Worm (Caenorhabditis elegans) whole organism, young adult: ENCODE measurements around the gene F27C8.2.
A peak's percentile ranks its signal among the peaks of the same experiment; 100 is the strongest.

ENCODE experiments used
- B0035.1 ChIP-seq: sonication (generic microtip); optimal IDR thresholded peaks from 2 replicates; lab custom pipeline; 2016; ENCODE audit warnings: missing genetic modification characterization, mild to moderate bottlenecking, missing compliant biosample characterization, missing genotype, missing genetic modification reagents
- B0261.1 ChIP-seq: sonication (generic microtip); optimal IDR thresholded peaks from 2 replicates; lab custom pipeline; 2016; ENCODE audit warnings: mild to moderate bottlenecking, missing genetic modification characterization, moderate library complexity, missing compliant biosample characterization
- C06A6.2 ChIP-seq: fragments of 200-800 bp; sonication (Bioruptor generic); conservative IDR thresholded peaks from 2 replicates; pipeline ENCODE4 v1.3.6; 2022; ENCODE audit warnings: missing genetic modification characterization, missing compliant biosample characterization
- D2030.7 ChIP-seq: fragments of 200-800 bp; sonication (Bioruptor generic); IDR thresholded peaks from 2 replicates; pipeline ENCODE4 v1.3.6; 2022; ENCODE audit warnings: missing genetic modification reagents, missing genetic modification characterization, missing compliant biosample characterization
- F33H1.4 ChIP-seq: fragments of 200-800 bp; sonication (Bioruptor generic); IDR thresholded peaks from 2 replicates; pipeline ENCODE4 v1.3.6; 2022; ENCODE audit warnings: missing genetic modification reagents, missing genetic modification characterization, missing compliant biosample characterization
- F37B4.10 ChIP-seq: fragments of 200-800 bp; sonication (Bioruptor generic); IDR thresholded peaks from 2 replicates; pipeline ENCODE4 v1.3.6; 2022; ENCODE audit warnings: missing genetic modification characterization, missing compliant biosample characterization
- F49E8.2 ChIP-seq: sonication (generic microtip); optimal IDR thresholded peaks from 3 replicates; lab custom pipeline; 2017; ENCODE audit warnings: missing genetic modification characterization, mild to moderate bottlenecking, missing compliant biosample characterization, antibody characterized with exemption, moderate library complexity; ENCODE audit not compliant: insufficient read depth
- F55B11.4 ChIP-seq: sonication (generic microtip); optimal IDR thresholded peaks from 2 replicates; lab custom pipeline; 2016; ENCODE audit warnings: missing compliant biosample characterization, missing genetic modification characterization, borderline replicate concordance; ENCODE audit not compliant: insufficient read depth
- F57A8.1 ChIP-seq: fragments of 200-800 bp; sonication (Bioruptor generic); optimal IDR thresholded peaks from 2 replicates; lab custom pipeline; 2018; ENCODE audit warnings: mild to moderate bottlenecking, missing genetic modification characterization, moderate library complexity, missing compliant biosample characterization
- F57C9.4 ChIP-seq: sonication (generic microtip); optimal IDR thresholded peaks from 2 replicates; lab custom pipeline; 2017; ENCODE audit warnings: mild to moderate bottlenecking, missing genetic modification characterization, missing compliant biosample characterization
- K11D2.4 ChIP-seq: fragments of 200-800 bp; sonication (Bioruptor generic); IDR thresholded peaks from 2 replicates; pipeline ENCODE4 v1.3.6; 2022; ENCODE audit warnings: missing genetic modification reagents, missing genetic modification characterization, missing compliant biosample characterization
- Y53G8AR.9 ChIP-seq: fragments of 200-800 bp; sonication (Bioruptor generic); conservative IDR thresholded peaks from 2 replicates; pipeline ENCODE4 v1.3.6; 2022; ENCODE audit warnings: missing genetic modification reagents, missing genetic modification characterization, missing compliant biosample characterization
- Y56A3A.18 ChIP-seq: fragments of 200-800 bp; sonication (Bioruptor generic); IDR thresholded peaks from 2 replicates; pipeline ENCODE4 v1.3.6; 2022; ENCODE audit warnings: missing genetic modification reagents, missing genetic modification characterization, missing compliant biosample characterization
- ZK185.1 ChIP-seq: sonication (generic microtip); optimal IDR thresholded peaks from 2 replicates; lab custom pipeline; 2016; ENCODE audit warnings: mild to moderate bottlenecking, missing genetic modification characterization, missing compliant biosample characterization; ENCODE audit not compliant: poor library complexity, severe bottlenecking
- ama-1 ChIP-seq, 3 experiments: fragments of 150-350 bp in 1 of 3; sonication (generic microtip) in 2 of 3; optimal IDR thresholded peaks; 2 replicates each; lab custom pipeline; 2014 to 2018; ENCODE audit warnings: missing biosample characterization in 2 of 3, missing genetic modification characterization in 2 of 3, missing genetic modification reagents in 2 of 3
- aptf-3 ChIP-seq: fragments of 200-800 bp; sonication (Bioruptor generic); IDR thresholded peaks from 2 replicates; pipeline ENCODE4 v1.3.6; 2022; ENCODE audit warnings: missing genetic modification characterization, missing compliant biosample characterization
- attf-5 ChIP-seq: fragments of 200-800 bp; sonication (Bioruptor generic); optimal IDR thresholded peaks from 2 replicates; lab custom pipeline; 2018; ENCODE audit warnings: mild to moderate bottlenecking, missing genetic modification characterization, missing compliant biosample characterization
- attf-6 ChIP-seq: fragments of 200-800 bp; sonication (Bioruptor generic); IDR thresholded peaks from 2 replicates; pipeline ENCODE4 v1.3.6; 2022; ENCODE audit warnings: missing genetic modification reagents, missing genetic modification characterization, missing compliant biosample characterization
- bed-2 ChIP-seq: fragments of 200-800 bp; sonication (Bioruptor generic); IDR thresholded peaks from 2 replicates; pipeline ENCODE4 v1.3.6; 2022; ENCODE audit warnings: missing genetic modification reagents, missing genetic modification characterization, missing compliant biosample characterization
- cebp-1 ChIP-seq, 2 experiments: fragments of 200-800 bp in 1 of 2; sonication (Bioruptor generic) in 1 of 2; sonication (generic microtip) in 1 of 2; IDR thresholded peaks in 1 of 2; optimal IDR thresholded peaks in 1 of 2; 2 replicates each; pipeline versions ENCODE4 v1.3.6 to Lab custom; 2017 to 2022; ENCODE audit warnings: missing compliant biosample characterization in 2 of 2, missing genetic modification characterization in 2 of 2, mild to moderate bottlenecking in 1 of 2, missing genetic modification reagents in 1 of 2, moderate library complexity in 1 of 2
- cebp-2 ChIP-seq: fragments of 200-800 bp; sonication (Bioruptor generic); IDR thresholded peaks from 2 replicates; pipeline ENCODE4 v1.3.6; 2022; ENCODE audit warnings: missing genetic modification characterization, missing compliant biosample characterization
- ceh-79 ChIP-seq: sonication (generic microtip); optimal IDR thresholded peaks from 2 replicates; lab custom pipeline; 2017; ENCODE audit warnings: mild to moderate bottlenecking, missing genetic modification characterization, missing compliant biosample characterization
- ets-4 ChIP-seq: fragments of 200-800 bp; sonication (Bioruptor generic); optimal IDR thresholded peaks from 2 replicates; lab custom pipeline; 2018; ENCODE audit warnings: mild to moderate bottlenecking, missing genetic modification characterization, missing compliant biosample characterization
- fkh-3 ChIP-seq: sonication (generic microtip); optimal IDR thresholded peaks from 2 replicates; lab custom pipeline; 2016; ENCODE audit warnings: mild to moderate bottlenecking, missing genetic modification characterization, missing compliant biosample characterization
- gei-17 ChIP-seq: fragments of 200-800 bp; sonication (Bioruptor generic); optimal IDR thresholded peaks from 2 replicates; lab custom pipeline; 2018; ENCODE audit warnings: mild to moderate bottlenecking, missing genetic modification characterization, missing compliant biosample characterization
- him-1 ChIP-seq: sonication (generic microtip); optimal IDR thresholded peaks from 2 replicates; lab custom pipeline; 2016; ENCODE audit warnings: missing genotype, missing genetic modification reagents, missing genetic modification characterization, missing compliant biosample characterization
- hlh-12 ChIP-seq: sonication (generic microtip); optimal IDR thresholded peaks from 2 replicates; lab custom pipeline; 2016; ENCODE audit warnings: missing genetic modification characterization, missing compliant biosample characterization
- lin-26 ChIP-seq: fragments of 200-800 bp; sonication (Bioruptor generic); IDR thresholded peaks from 2 replicates; pipeline ENCODE4 v1.3.6; 2022; ENCODE audit warnings: missing genetic modification reagents, missing genetic modification characterization, missing compliant biosample characterization
- lin-35 ChIP-seq, 3 experiments: fragments of 150-350 bp in 2 of 3; sonication (generic microtip) in 1 of 3; optimal IDR thresholded peaks; 2 replicates each; lab custom pipeline; 2014 to 2018; ENCODE audit warnings: missing biosample characterization in 3 of 3, missing genetic modification characterization in 3 of 3, missing genetic modification reagents in 3 of 3
- lin-40 ChIP-seq: sonication (generic microtip); optimal IDR thresholded peaks from 2 replicates; lab custom pipeline; 2016; ENCODE audit warnings: missing genetic modification characterization, mild to moderate bottlenecking, missing compliant biosample characterization, missing genotype, missing genetic modification reagents
- nhr-120 ChIP-seq: fragments of 200-800 bp; sonication (Bioruptor generic); IDR thresholded peaks from 2 replicates; pipeline ENCODE4 v1.3.6; 2022; ENCODE audit warnings: missing genetic modification characterization, missing compliant biosample characterization
- nhr-179 ChIP-seq: sonication (generic microtip); optimal IDR thresholded peaks from 2 replicates; lab custom pipeline; 2016; ENCODE audit warnings: mild to moderate bottlenecking, missing genetic modification characterization, missing compliant biosample characterization
- nhr-27 ChIP-seq: fragments of 200-800 bp; sonication (Bioruptor generic); optimal IDR thresholded peaks from 2 replicates; lab custom pipeline; 2018; ENCODE audit warnings: mild to moderate bottlenecking, missing genetic modification characterization, moderate library complexity, missing compliant biosample characterization
- nhr-80 ChIP-seq: sonication (generic microtip); optimal IDR thresholded peaks from 2 replicates; lab custom pipeline; 2016; ENCODE audit warnings: missing genetic modification characterization, missing compliant biosample characterization
- pbrm-1 ChIP-seq: fragments of 200-800 bp; sonication (Bioruptor generic); IDR thresholded peaks from 2 replicates; pipeline ENCODE4 v1.3.6; 2022; ENCODE audit warnings: missing genetic modification reagents, missing genetic modification characterization, missing compliant biosample characterization
- rec-8 ChIP-seq, 2 experiments: sonication (generic microtip); optimal IDR thresholded peaks; 2 replicates each; lab custom pipeline; 2016; ENCODE audit warnings: mild to moderate bottlenecking in 2 of 2, missing genetic modification characterization in 2 of 2, missing genetic modification reagents in 2 of 2, missing genotype in 2 of 2, missing biosample characterization in 1 of 2, missing compliant biosample characterization in 1 of 2, moderate library complexity in 1 of 2
- rpc-1 ChIP-seq, 2 experiments: fragments of 150-350 bp in 1 of 2; sonication (generic microtip) in 1 of 2; optimal IDR thresholded peaks; 2 replicates each; lab custom pipeline; 2014 to 2018; ENCODE audit warnings: missing biosample characterization in 1 of 2, missing genetic modification characterization in 1 of 2, missing genetic modification reagents in 1 of 2, missing genotype in 1 of 2
- snpc-1.1 ChIP-seq: sonication (generic microtip); optimal IDR thresholded peaks from 2 replicates; lab custom pipeline; 2017; ENCODE audit warnings: missing genetic modification characterization, mild to moderate bottlenecking, missing compliant biosample characterization, antibody characterized with exemption, moderate library complexity, missing genotype, missing genetic modification reagents; ENCODE audit not compliant: insufficient read depth
- sptf-2 ChIP-seq: fragments of 200-800 bp; sonication (Bioruptor generic); optimal IDR thresholded peaks from 2 replicates; lab custom pipeline; 2018; ENCODE audit warnings: mild to moderate bottlenecking, missing genetic modification characterization, missing compliant biosample characterization
- unc-130 ChIP-seq: sonication (generic microtip); optimal IDR thresholded peaks from 2 replicates; lab custom pipeline; 2016; ENCODE audit warnings: missing genetic modification reagents, missing genetic modification characterization, missing compliant biosample characterization
- zfh-2 ChIP-seq: fragments of 200-800 bp; sonication (Bioruptor generic); conservative IDR thresholded peaks from 2 replicates; pipeline ENCODE4 v1.3.6; 2022; ENCODE audit warnings: missing genetic modification reagents, missing genetic modification characterization, missing compliant biosample characterization
- ztf-22 ChIP-seq: fragments of 200-800 bp; sonication (Bioruptor generic); optimal IDR thresholded peaks from 2 replicates; lab custom pipeline; 2018; ENCODE audit warnings: mild to moderate bottlenecking, missing genetic modification characterization, moderate library complexity, missing compliant biosample characterization
- ztf-28 ChIP-seq: fragments of 200-800 bp; sonication (Bioruptor generic); IDR thresholded peaks from 2 replicates; pipeline ENCODE4 v1.3.6; 2022; ENCODE audit warnings: missing genetic modification reagents, missing genetic modification characterization, missing compliant biosample characterization

Gene F27C8.2

DNA sequence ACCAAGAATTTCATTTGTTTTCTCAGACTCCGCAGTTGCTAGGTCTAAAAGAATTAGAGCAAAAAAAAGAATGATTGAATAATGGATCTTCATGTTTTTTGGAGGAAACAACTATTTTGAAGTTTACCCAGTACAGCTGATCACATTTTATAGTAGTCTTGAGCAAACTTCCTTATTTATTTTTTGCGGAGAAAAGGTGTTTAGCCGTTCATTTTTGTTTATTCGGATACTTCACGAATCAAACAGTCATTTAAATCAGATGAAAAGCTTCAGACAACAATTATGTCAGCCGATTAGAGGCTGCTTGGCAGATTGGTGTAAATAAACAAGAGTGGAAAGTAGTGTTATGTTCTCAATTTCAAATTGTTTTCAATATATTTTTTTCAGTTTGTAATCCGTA, 28.1 kb downstream of the F27C8.2 start, which contains the start of gene W09C2.8:
W09C2.8 (minus strand) TSS at position 101 of the 400 bp plus-strand sequence.
- no peak for TF ChIP-seq Y53G8AR.9 (GFP tag; lab: Robert Waterston, UW)

- no peak for TF ChIP-seq snpc-1.1 (tag; lab: Kevin White, UChicago)
- TF ChIP-seq ztf-28 (GFP tag; lab: Robert Waterston, UW): no peak
- TF ChIP-seq nhr-120: no peak
- TF ChIP-seq zfh-2 (GFP tag; lab: Robert Waterston, UW): no peak
- no peak for TF ChIP-seq D2030.7
- no peak for TF ChIP-seq bed-2 (GFP tag; lab: Robert Waterston, UW)
- TF ChIP-seq B0035.1 (tag; lab: Kevin White, UChicago): no peak
- TF ChIP-seq hlh-12: no peak
- TF ChIP-seq ztf-22 (GFP tag; lab: Kevin White, UChicago): no peak
- TF ChIP-seq sptf-2 (GFP tag; lab: Kevin White, UChicago): no peak
- TF ChIP-seq ZK185.1 (tag; lab: Kevin White, UChicago): no peak
- no peak for TF ChIP-seq Y56A3A.18 (GFP tag; lab: Robert Waterston, UW)
- TF ChIP-seq F37B4.10 (GFP tag; lab: Robert Waterston, UW): no peak
- TF ChIP-seq fkh-3 (tag; lab: Kevin White, UChicago): no peak
- TF ChIP-seq C06A6.2 (GFP tag; lab: Robert Waterston, UW): no peak
- no peak for TF ChIP-seq rec-8 (tag; optimal IDR thresholded peaks at IDR 0.05; lab: Kevin White, UChicago)
- TF ChIP-seq rpc-1 (optimal IDR thresholded peaks at IDR 0.05; lab: Kevin White, UChicago): no peak
- TF ChIP-seq rpc-1 (tag; optimal IDR thresholded peaks at IDR 0.05; lab: Kevin White, UChicago): no peak
- TF ChIP-seq F57C9.4 (tag; lab: Kevin White, UChicago): no peak
Measured at ce11 chrIV:9624977-9625376, 28.8 kb downstream of the F27C8.2 start, which contains the start of gene W09C2.10. TSS of gene W09C2.10 (minus strand) at chrIV:9625077.

ce11 chrIV:9625829-9626228, 29.7 kb downstream of the F27C8.2 start:
- TF ChIP-seq F33H1.4 (GFP tag; lab: Robert Waterston, UW): no peak
- TF ChIP-seq cebp-1 (GFP tag; IDR thresholded peaks at IDR 0.05; lab: Robert Waterston, UW): no peak
- TF ChIP-seq cebp-1 (tag; optimal IDR thresholded peaks at IDR 0.05; lab: Kevin White, UChicago): peak; percentile 3
- TF ChIP-seq nhr-80 (tag; lab: Kevin White, UChicago): peak; percentile 36
- TF ChIP-seq F55B11.4: no peak
- TF ChIP-seq rpc-1 (optimal IDR thresholded peaks at IDR 0.05; lab: Kevin White, UChicago): no peak
- no peak for TF ChIP-seq rpc-1 (tag; optimal IDR thresholded peaks at IDR 0.05; lab: Kevin White, UChicago)
- TF ChIP-seq gei-17 (GFP tag; lab: Kevin White, UChicago): no peak
- TF ChIP-seq nhr-27 (tag; lab: Kevin White, UChicago): no peak
- no peak for TF ChIP-seq pbrm-1 (GFP tag; lab: Robert Waterston, UW)
- no peak for TF ChIP-seq nhr-179
- no peak for TF ChIP-seq ets-4 (GFP tag; lab: Kevin White, UChicago)
- TF ChIP-seq lin-40: no peak
- peak; percentile 3 for TF ChIP-seq attf-5 (GFP tag; lab: Kevin White, UChicago)

DNA sequence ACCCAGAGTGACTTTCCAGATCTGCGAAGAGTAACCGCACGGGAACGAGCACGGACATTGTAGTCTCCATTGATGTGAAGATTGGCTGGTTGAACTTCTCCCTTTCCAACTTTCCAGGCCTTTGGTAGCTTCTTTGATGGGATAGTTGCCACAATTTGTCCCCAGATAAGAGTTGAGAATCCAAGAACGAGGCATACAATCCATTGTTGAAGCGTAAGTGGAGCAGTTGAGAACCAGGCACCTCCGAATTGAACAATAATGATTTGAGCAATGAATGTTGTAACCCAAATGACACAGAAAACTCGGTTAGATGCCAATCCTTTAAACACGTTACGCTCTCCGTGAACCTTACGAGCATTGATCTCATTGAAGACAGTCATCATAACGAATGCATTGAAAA, 30.9 kb downstream of the F27C8.2 start:
- no peak for TF ChIP-seq lin-35 (GFP tag; optimal IDR thresholded peaks at IDR 0.05; lab: Kevin White, UChicago)
- TF ChIP-seq attf-6: no peak
- TF ChIP-seq aptf-3 (GFP tag; lab: Robert Waterston, UW): no peak
- no peak for TF ChIP-seq unc-130 (GFP tag; lab: Kevin White, UChicago)
- no peak for TF ChIP-seq ama-1 (optimal IDR thresholded peaks at IDR 0.05; lab: Kevin White, UChicago)
- no peak for TF ChIP-seq ama-1 (GFP tag; optimal IDR thresholded peaks at IDR 0.05; lab: Kevin White, UChicago)
- TF ChIP-seq B0261.1 (tag; lab: Kevin White, UChicago): no peak
- TF ChIP-seq cebp-2 (GFP tag; lab: Robert Waterston, UW): no peak
- TF ChIP-seq him-1 (tag; lab: Kevin White, UChicago): no peak
- no peak for TF ChIP-seq K11D2.4 (GFP tag; lab: Robert Waterston, UW)
- no peak for TF ChIP-seq bed-2 (GFP tag; lab: Robert Waterston, UW)
- no peak for TF ChIP-seq F57A8.1 (GFP tag; lab: Kevin White, UChicago)
- no peak for TF ChIP-seq F49E8.2 (tag; lab: Kevin White, UChicago)
- no peak for TF ChIP-seq lin-26 (GFP tag; lab: Robert Waterston, UW)
- TF ChIP-seq ceh-79 (tag; lab: Kevin White, UChicago): no peak
